Fruit fly (Drosophila melanogaster) whole organism, embryonic: ENCODE data around the gene CG33773.

Source experiments
- Aef1 ChIP-seq: fragments of 200-800 bp; sonication (Bioruptor generic); IDR thresholded peaks from 3 replicates; pipeline ENCODE4 v1.3.6; 2022; ENCODE audit warnings: missing biosample characterization, missing genetic modification characterization
- B-H1 ChIP-seq: fragments of 200-800 bp; sonication (Bioruptor generic); IDR thresholded peaks from 3 replicates; pipeline ENCODE4 v1.3.6; 2022; ENCODE audit warnings: missing biosample characterization, missing genetic modification characterization
- C15 ChIP-seq: fragments of 200-800 bp; sonication (Bioruptor generic); IDR thresholded peaks from 3 replicates; pipeline ENCODE4 v1.3.6; 2022; ENCODE audit warnings: missing biosample characterization, missing genetic modification characterization
- CG10543 ChIP-seq: fragments of 200-800 bp; sonication (Bioruptor generic); optimal IDR thresholded peaks from 3 replicates; lab custom pipeline; 2017; ENCODE audit warnings: missing biosample characterization, mild to moderate bottlenecking, missing genetic modification characterization, moderate library complexity
- CG15514 ChIP-seq: fragments of 200-800 bp; sonication (Bioruptor generic); optimal IDR thresholded peaks from 3 replicates; lab custom pipeline; 2017; ENCODE audit warnings: missing biosample characterization, missing genetic modification characterization, mild to moderate bottlenecking, moderate library complexity, missing genetic modification reagents
- CG18599 ChIP-seq: fragments of 200-800 bp; sonication (Bioruptor generic); optimal IDR thresholded peaks from 3 replicates; lab custom pipeline; 2017; ENCODE audit warnings: missing biosample characterization, missing genetic modification characterization, mild to moderate bottlenecking, moderate library complexity, missing genetic modification reagents
- CG32772 ChIP-seq: fragments of 200-800 bp; sonication (Bioruptor generic); IDR thresholded peaks from 2 replicates; pipeline ENCODE4 v1.3.6; 2022; ENCODE audit warnings: missing biosample characterization, missing genetic modification characterization
- CG34376 ChIP-seq: fragments of 200-800 bp; sonication (Bioruptor generic); optimal IDR thresholded peaks from 2 replicates; lab custom pipeline; 2018; ENCODE audit warnings: missing biosample characterization, mild to moderate bottlenecking, missing genetic modification characterization
- CG43689 ChIP-seq: fragments of 200-800 bp; sonication (Bioruptor generic); IDR thresholded peaks from 2 replicates; pipeline ENCODE4 v1.3.6; 2022; ENCODE audit warnings: missing biosample characterization, missing genetic modification characterization
- CG4424 ChIP-seq: fragments of 200-800 bp; sonication (Bioruptor generic); optimal IDR thresholded peaks from 3 replicates; lab custom pipeline; 2016; ENCODE audit warnings: missing biosample characterization, missing genetic modification characterization
- CG5245 ChIP-seq: fragments of 200-800 bp; sonication (Bioruptor generic); optimal IDR thresholded peaks from 3 replicates; lab custom pipeline; 2016; ENCODE audit warnings: missing biosample characterization, missing genetic modification characterization
- CG6813 ChIP-seq: fragments of 200-800 bp; sonication (Bioruptor generic); optimal IDR thresholded peaks from 2 replicates; lab custom pipeline; 2017; ENCODE audit warnings: missing biosample characterization, missing genetic modification characterization, mild to moderate bottlenecking, moderate library complexity, missing genetic modification reagents
- CG7745 ChIP-seq: fragments of 200-800 bp; sonication (Bioruptor generic); optimal IDR thresholded peaks from 2 replicates; lab custom pipeline; 2018; ENCODE audit warnings: missing biosample characterization, mild to moderate bottlenecking, missing genetic modification characterization, moderate library complexity
- CG7928 ChIP-seq: fragments of 200-800 bp; sonication (Bioruptor generic); optimal IDR thresholded peaks from 2 replicates; lab custom pipeline; 2017; ENCODE audit warnings: missing biosample characterization, mild to moderate bottlenecking, missing genetic modification characterization
- CG8765 ChIP-seq: fragments of 200-800 bp; sonication (Bioruptor generic); IDR thresholded peaks from 2 replicates; pipeline ENCODE4 v1.3.6; 2022; ENCODE audit warnings: missing biosample characterization, missing genetic modification characterization
- CG9797 ChIP-seq: fragments of 200-800 bp; sonication (Bioruptor generic); optimal IDR thresholded peaks from 3 replicates; lab custom pipeline; 2018; ENCODE audit warnings: missing biosample characterization, mild to moderate bottlenecking, missing genetic modification characterization
- CG9932 ChIP-seq: fragments of 200-800 bp; sonication (Bioruptor generic); IDR thresholded peaks from 2 replicates; pipeline ENCODE4 v1.3.6; 2022; ENCODE audit warnings: missing biosample characterization, missing genetic modification characterization
- D19A ChIP-seq: fragments of 200-800 bp; optimal IDR thresholded peaks from 3 replicates; lab custom pipeline; 2019; ENCODE audit warnings: missing biosample characterization, mild to moderate bottlenecking, missing genetic modification characterization, moderate library complexity
- Dll ChIP-seq: fragments of 200-800 bp; sonication (Bioruptor generic); IDR thresholded peaks from 4 replicates; pipeline ENCODE4 v1.3.6; 2022; ENCODE audit warnings: missing biosample characterization, missing genetic modification characterization; ENCODE audit not compliant: partially characterized antibody
- Fer1 ChIP-seq: fragments of 200-800 bp; sonication (Bioruptor generic); optimal IDR thresholded peaks from 2 replicates; lab custom pipeline; 2017; ENCODE audit warnings: missing biosample characterization, mild to moderate bottlenecking, missing genetic modification characterization
- GATAe ChIP-seq: fragments of 200-800 bp; sonication (Bioruptor generic); conservative IDR thresholded peaks from 2 replicates; pipeline ENCODE4 v1.3.6; 2022; ENCODE audit warnings: missing biosample characterization, missing genetic modification characterization
- Lim3 ChIP-seq: fragments of 200-800 bp; sonication (Bioruptor generic); IDR thresholded peaks from 2 replicates; pipeline ENCODE4 v1.3.6; 2022; ENCODE audit warnings: missing biosample characterization, missing genetic modification characterization
- Mes4 ChIP-seq: fragments of 200-800 bp; sonication (Bioruptor generic); optimal IDR thresholded peaks from 2 replicates; lab custom pipeline; 2016; ENCODE audit warnings: missing biosample characterization, missing genetic modification characterization
- Xrp1 ChIP-seq: fragments of 200-800 bp; sonication (Bioruptor generic); IDR thresholded peaks from 2 replicates; pipeline ENCODE4 v1.3.6; 2022; ENCODE audit warnings: missing biosample characterization, missing genetic modification characterization
- al ChIP-seq: fragments of 200-800 bp; sonication (Bioruptor generic); IDR thresholded peaks from 2 replicates; pipeline ENCODE4 v1.3.6; 2022; ENCODE audit warnings: missing biosample characterization, missing genetic modification characterization
- ash1 ChIP-seq: fragments of 200-800 bp; sonication (Bioruptor generic); optimal IDR thresholded peaks from 2 replicates; lab custom pipeline; 2018; ENCODE audit warnings: missing biosample characterization, mild to moderate bottlenecking, missing genetic modification characterization
- bowl ChIP-seq: fragments of 200-800 bp; sonication (Bioruptor generic); IDR thresholded peaks from 2 replicates; pipeline ENCODE4 v1.3.6; 2022; ENCODE audit warnings: missing biosample characterization, missing genetic modification characterization
- chinmo ChIP-seq: fragments of 200-800 bp; sonication (Bioruptor generic); IDR thresholded peaks from 4 replicates; pipeline ENCODE4 v1.3.6; 2022; ENCODE audit warnings: missing biosample characterization, missing genetic modification characterization; ENCODE audit not compliant: partially characterized antibody
- crol ChIP-seq: fragments of 200-800 bp; sonication (Bioruptor generic); IDR thresholded peaks from 2 replicates; pipeline ENCODE4 v1.3.6; 2022; ENCODE audit warnings: missing biosample characterization, missing genetic modification characterization
- cwo ChIP-seq: fragments of 200-800 bp; sonication (Bioruptor generic); optimal IDR thresholded peaks from 3 replicates; lab custom pipeline; 2017; ENCODE audit warnings: missing biosample characterization, missing genetic modification characterization, mild to moderate bottlenecking, moderate library complexity, missing genetic modification reagents
- emc ChIP-seq: fragments of 200-800 bp; sonication (Bioruptor generic); optimal IDR thresholded peaks from 2 replicates; lab custom pipeline; 2016; ENCODE audit warnings: missing biosample characterization, missing genetic modification characterization
- ewg ChIP-seq: fragments of 200-800 bp; sonication (Bioruptor generic); optimal IDR thresholded peaks from 3 replicates; lab custom pipeline; 2017; ENCODE audit warnings: mild to moderate bottlenecking, missing biosample characterization, missing genetic modification reagents, missing genetic modification characterization
- exex ChIP-seq: fragments of 200-800 bp; sonication (Bioruptor generic); optimal IDR thresholded peaks from 4 replicates; lab custom pipeline; 2018; ENCODE audit warnings: missing biosample characterization, mild to moderate bottlenecking, missing genetic modification characterization, moderate library complexity
- fd96Cb ChIP-seq: fragments of 200-800 bp; sonication (Bioruptor generic); optimal IDR thresholded peaks from 2 replicates; lab custom pipeline; 2018; ENCODE audit warnings: missing biosample characterization, mild to moderate bottlenecking, missing genetic modification characterization, moderate library complexity
- gcm2 ChIP-seq: fragments of 200-800 bp; sonication (Bioruptor generic); optimal IDR thresholded peaks from 2 replicates; lab custom pipeline; 2016; ENCODE audit warnings: missing biosample characterization, missing genetic modification characterization
- grau ChIP-seq: fragments of 200-800 bp; optimal IDR thresholded peaks from 3 replicates; lab custom pipeline; 2019; ENCODE audit warnings: missing biosample characterization, mild to moderate bottlenecking, missing genetic modification characterization, moderate library complexity
- grn ChIP-seq: fragments of 200-800 bp; sonication (Bioruptor generic); optimal IDR thresholded peaks from 3 replicates; lab custom pipeline; 2017; ENCODE audit warnings: missing biosample characterization, missing genetic modification characterization
- kah ChIP-seq: fragments of 200-800 bp; sonication (Bioruptor generic); optimal IDR thresholded peaks from 2 replicates; lab custom pipeline; 2018; ENCODE audit warnings: missing biosample characterization, mild to moderate bottlenecking, missing genetic modification characterization
- kay ChIP-seq: fragments of 200-800 bp; sonication (Bioruptor generic); optimal IDR thresholded peaks from 2 replicates; lab custom pipeline; 2016; ENCODE audit warnings: missing biosample characterization, missing genetic modification characterization
- lab ChIP-seq: fragments of 200-800 bp; sonication (Bioruptor generic); optimal IDR thresholded peaks from 3 replicates; lab custom pipeline; 2017; ENCODE audit warnings: missing biosample characterization, missing genetic modification characterization, mild to moderate bottlenecking, moderate library complexity, missing genetic modification reagents
- mirr ChIP-seq: fragments of 200-800 bp; sonication (Bioruptor generic); optimal IDR thresholded peaks from 3 replicates; lab custom pipeline; 2018; ENCODE audit warnings: missing biosample characterization, mild to moderate bottlenecking, missing genetic modification characterization
- org-1 ChIP-seq: fragments of 200-800 bp; sonication (Bioruptor generic); optimal IDR thresholded peaks from 2 replicates; lab custom pipeline; 2017; ENCODE audit warnings: missing biosample characterization, missing genetic modification characterization
- sd ChIP-seq: fragments of 200-800 bp; sonication (Bioruptor generic); optimal IDR thresholded peaks from 3 replicates; lab custom pipeline; 2018; ENCODE audit warnings: missing biosample characterization, mild to moderate bottlenecking, missing genetic modification characterization, moderate library complexity
- sisA ChIP-seq: fragments of 200-800 bp; sonication (Bioruptor generic); IDR thresholded peaks from 2 replicates; pipeline ENCODE4 v1.3.6; 2022; ENCODE audit warnings: missing biosample characterization, missing genetic modification characterization
- slou ChIP-seq: fragments of 200-800 bp; sonication (Bioruptor generic); optimal IDR thresholded peaks from 3 replicates; lab custom pipeline; 2016; ENCODE audit warnings: missing biosample characterization, missing genetic modification characterization
- sqz ChIP-seq: fragments of 200-800 bp; sonication (Bioruptor generic); optimal IDR thresholded peaks from 3 replicates; lab custom pipeline; 2018; ENCODE audit warnings: missing biosample characterization, mild to moderate bottlenecking, missing genetic modification characterization
- sug ChIP-seq: fragments of 200-800 bp; optimal IDR thresholded peaks from 2 replicates; lab custom pipeline; 2019; ENCODE audit warnings: missing biosample characterization, mild to moderate bottlenecking, missing genetic modification characterization, moderate library complexity
- unpg ChIP-seq: fragments of 200-800 bp; sonication (Bioruptor generic); optimal IDR thresholded peaks from 3 replicates; lab custom pipeline; 2018; ENCODE audit warnings: missing biosample characterization, mild to moderate bottlenecking, missing genetic modification characterization, moderate library complexity
- vnd ChIP-seq: fragments of 200-800 bp; sonication (Bioruptor generic); IDR thresholded peaks from 3 replicates; pipeline ENCODE4 v1.3.6; 2022; ENCODE audit warnings: missing biosample characterization, missing genetic modification characterization; ENCODE audit not compliant: partially characterized antibody
- vvl ChIP-seq: fragments of 200-800 bp; sonication (Bioruptor generic); IDR thresholded peaks from 2 replicates; pipeline ENCODE4 v1.3.6; 2022; ENCODE audit warnings: missing biosample characterization, missing genetic modification characterization
- wor ChIP-seq: fragments of 200-800 bp; sonication (Bioruptor generic); IDR thresholded peaks from 2 replicates; pipeline ENCODE4 v1.3.6; 2022; ENCODE audit warnings: missing biosample characterization, missing genetic modification characterization

Gene CG33773

dm6 chr3R:31010086-31010485 is 25.1 kb upstream of the CG33773 start:
- TF ChIP-seq exex (tag; lab: Kevin White, UChicago) (peak; percentile 97), sisA (GFP tag; lab: Robert Waterston, UW) (no peak), CG15514 (peak; percentile 22), ewg (GFP tag; lab: Kevin White, UChicago) (no peak), CG7928 (GFP tag; lab: Kevin White, UChicago) (no peak), gcm2 (GFP tag; lab: Kevin White, UChicago) (no peak), al (GFP tag; lab: Robert Waterston, UW) (no peak), fd96Cb (tag; lab: Kevin White, UChicago) (no peak), Fer1 (GFP tag; lab: Kevin White, UChicago) (no peak), kay (GFP tag; lab: Kevin White, UChicago) (peak; percentile 42), CG8765 (GFP tag; lab: Robert Waterston, UW) (no peak), CG9797 (GFP tag; lab: Kevin White, UChicago) (no peak), grau (tag; lab: Kevin White, UChicago) (no peak), CG34376 (GFP tag; lab: Kevin White, UChicago) (peak; percentile 54), sd (peak; percentile 79), CG10543 (GFP tag; lab: Kevin White, UChicago) (peak; percentile 31), B-H1 (no peak), CG5245 (GFP tag; lab: Kevin White, UChicago) (no peak), Xrp1 (GFP tag; lab: Robert Waterston, UW) (no peak), cwo (GFP tag; lab: Kevin White, UChicago) (peak; percentile 48), bowl (no peak), grn (GFP tag; lab: Kevin White, UChicago) (peak; percentile 60), CG4424 (GFP tag; lab: Kevin White, UChicago) (no peak), vvl (no peak), CG9932 (GFP tag; lab: Robert Waterston, UW) (no peak), chinmo (GFP tag; lab: Robert Waterston, UW) (0 out of 4 replicates have a peak, but pooled peaks have one; percentile 45), emc (GFP tag; lab: Kevin White, UChicago) (no peak), GATAe (GFP tag; lab: Robert Waterston, UW) (peak; percentile 97), ash1 (GFP tag; lab: Kevin White, UChicago) (no peak), unpg (GFP tag; lab: Kevin White, UChicago) (no peak), Dll (GFP tag; lab: Robert Waterston, UW) (no peak), Aef1 (GFP tag; lab: Robert Waterston, UW) (no peak), Mes4 (GFP tag; lab: Kevin White, UChicago) (no peak), kah (GFP tag; lab: Kevin White, UChicago) (no peak), wor (GFP tag; lab: Robert Waterston, UW) (no peak), crol (GFP tag; lab: Robert Waterston, UW) (peak; percentile 81), D19A (tag; lab: Kevin White, UChicago) (no peak), CG43689 (GFP tag; lab: Robert Waterston, UW) (no peak), sug (peak; percentile 61), CG32772 (GFP tag; lab: Robert Waterston, UW) (peak; percentile 72), sqz (GFP tag; lab: Kevin White, UChicago) (peak; percentile 51), vnd (GFP tag; lab: Robert Waterston, UW) (peak; percentile 56; the same call in 1 of the 3 replicates), org-1 (GFP tag; lab: Kevin White, UChicago) (no peak), C15 (no peak), Lim3 (GFP tag; lab: Robert Waterston, UW) (peak; percentile 59; the same call in 1 of the 2 replicates), CG18599 (GFP tag; lab: Kevin White, UChicago) (peak; percentile 46), CG7745 (no peak), slou (GFP tag; lab: Kevin White, UChicago) (no peak), CG6813 (no peak), lab (GFP tag; lab: Kevin White, UChicago) (peak; percentile 63), mirr (GFP tag; lab: Kevin White, UChicago) (peak; percentile 61)
